1 fruit fly cellular context compared by ENCODE assay signal in genomic region chr3L:4698032-4698431, dm6.
A peak's percentile ranks its signal among the peaks of the same experiment; 100 is the strongest.
TF ChIP-seq lines count a peak whose summit lies in the region.

No protein-coding gene starts in this region.

TF ChIP-seq in whole organism, embryonic, 481 proteins besides CTCF, POLR2A, EP300 and RAD21 (continued from another document and continues in another):
- TF ChIP-seq Asciz (GFP tag; optimal IDR thresholded peaks at IDR 0.05; lab: Kevin White, UChicago) (peak; percentile 62), CG32532 (GFP tag; IDR thresholded peaks at IDR 0.05; lab: Robert Waterston, UW) (peak; percentile 89), CG12155 (GFP tag; optimal IDR thresholded peaks at IDR 0.05; lab: Kevin White, UChicago) (peak; percentile 77), CG30403 (GFP tag; optimal IDR thresholded peaks at IDR 0.05; lab: Kevin White, UChicago) (peak; percentile 77), CG7372 (GFP tag; IDR thresholded peaks at IDR 0.05; lab: Robert Waterston, UW) (peak; percentile 90), Ada2b (GFP tag; IDR thresholded peaks at IDR 0.05; lab: Robert Waterston, UW) (peak; percentile 92), slbo (GFP tag; IDR thresholded peaks at IDR 0.05; lab: Robert Waterston, UW) (peak; percentile 88), CG10274 (GFP tag; optimal IDR thresholded peaks at IDR 0.05; lab: Kevin White, UChicago) (peak; percentile 63), CG14860 (GFP tag; IDR thresholded peaks at IDR 0.05; lab: Robert Waterston, UW; ENCODE audit: partially characterized antibody) (no peak), Ssrp (tag; optimal IDR thresholded peaks at IDR 0.05; lab: Kevin White, UChicago) (peak; percentile 72), CG4424 (GFP tag; optimal IDR thresholded peaks at IDR 0.05; lab: Kevin White, UChicago) (peak; percentile 79), caup (GFP tag; optimal IDR thresholded peaks at IDR 0.05; lab: Kevin White, UChicago; ENCODE audit: severe bottlenecking) (peak; percentile 83), Hr39 (optimal IDR thresholded peaks at IDR 0.05; lab: Kevin White, UChicago) (no peak), Elba2 (GFP tag; optimal IDR thresholded peaks at IDR 0.05; lab: Kevin White, UChicago) (no peak), CG11093 (GFP tag; IDR thresholded peaks at IDR 0.05; lab: Robert Waterston, UW) (peak; percentile 78; the same call in 2 of the 3 replicates), CG11456 (GFP tag; IDR thresholded peaks at IDR 0.05; lab: Robert Waterston, UW) (peak; percentile 84), zfh2 (GFP tag; optimal IDR thresholded peaks at IDR 0.05; lab: Kevin White, UChicago) (peak; percentile 79), tup (GFP tag; optimal IDR thresholded peaks at IDR 0.05; lab: Kevin White, UChicago) (peak; percentile 73), CG18011 (GFP tag; optimal IDR thresholded peaks at IDR 0.05; lab: Kevin White, UChicago) (peak; percentile 50), Adf1 (GFP tag; IDR thresholded peaks at IDR 0.05; lab: Robert Waterston, UW) (0 out of 2 replicates have a peak, but pooled peaks have one; percentile 41), CG6689 (GFP tag; IDR thresholded peaks at IDR 0.05; lab: Robert Waterston, UW) (peak; percentile 82), Fer3 (tag; optimal IDR thresholded peaks at IDR 0.05; lab: Kevin White, UChicago) (peak; percentile 87), CG6272 (GFP tag; IDR thresholded peaks at IDR 0.05; lab: Robert Waterston, UW) (peak; percentile 76), nau (GFP tag; optimal IDR thresholded peaks at IDR 0.05; lab: Kevin White, UChicago) (peak; percentile 77), ap (GFP tag; IDR thresholded peaks at IDR 0.05; lab: Robert Waterston, UW) (peak; percentile 75), Gsc (GFP tag; IDR thresholded peaks at IDR 0.05; lab: Robert Waterston, UW) (peak; percentile 62), bab2 (GFP tag; optimal IDR thresholded peaks at IDR 0.05; lab: Kevin White, UChicago) (peak; percentile 81), hkb (optimal IDR thresholded peaks at IDR 0.05; lab: Kevin White, UChicago) (no peak), hkb (GFP tag; IDR thresholded peaks at IDR 0.05; lab: Robert Waterston, UW) (peak; percentile 89), NC2β (GFP tag; optimal IDR thresholded peaks at IDR 0.05; lab: Kevin White, UChicago) (peak; percentile 72), CG3163 (GFP tag; optimal IDR thresholded peaks at IDR 0.05; lab: Kevin White, UChicago) (peak; percentile 65), CG31388 (GFP tag; optimal IDR thresholded peaks at IDR 0.05; lab: Kevin White, UChicago) (peak; percentile 49), C15 (GFP tag; IDR thresholded peaks at IDR 0.05; lab: Robert Waterston, UW) (peak; percentile 80), ewg (GFP tag; optimal IDR thresholded peaks at IDR 0.05; lab: Kevin White, UChicago) (peak; percentile 67), scrt (GFP tag; optimal IDR thresholded peaks at IDR 0.05; lab: Kevin White, UChicago) (peak; percentile 78), ase (GFP tag; IDR thresholded peaks at IDR 0.05; lab: Robert Waterston, UW) (peak; percentile 82), CG10462 (GFP tag; optimal IDR thresholded peaks at IDR 0.05; lab: Kevin White, UChicago) (peak; percentile 67), CG14441 (GFP tag; IDR thresholded peaks at IDR 0.05; lab: Robert Waterston, UW) (peak; percentile 88), gsb-n (tag; optimal IDR thresholded peaks at IDR 0.05; lab: Kevin White, UChicago) (peak; percentile 56), her (GFP tag; optimal IDR thresholded peaks at IDR 0.05; lab: Kevin White, UChicago) (peak; percentile 86), Rfx (GFP tag; IDR thresholded peaks at IDR 0.05; lab: Robert Waterston, UW) (peak; percentile 92), unc-4 (GFP tag; IDR thresholded peaks at IDR 0.05; lab: Robert Waterston, UW; ENCODE audit: partially characterized antibody) (no peak), vvl (GFP tag; IDR thresholded peaks at IDR 0.05; lab: Robert Waterston, UW) (peak; percentile 87), CG14014 (GFP tag; IDR thresholded peaks at IDR 0.05; lab: Robert Waterston, UW) (peak; percentile 89), H15 (GFP tag; IDR thresholded peaks at IDR 0.05; lab: Robert Waterston, UW) (peak; percentile 84), Eip74EF (GFP tag; optimal IDR thresholded peaks at IDR 0.05; lab: Kevin White, UChicago) (peak in 1 of 2 experiments; percentile 13), z (GFP tag; IDR thresholded peaks at IDR 0.05; lab: Robert Waterston, UW) (peak; percentile 37; the same call in 1 of the 3 replicates), CG8281 (tag; optimal IDR thresholded peaks at IDR 0.05; lab: Kevin White, UChicago) (peak; percentile 62), cg (GFP tag; optimal IDR thresholded peaks at IDR 0.05; lab: Kevin White, UChicago) (no peak), MESR4 (GFP tag; optimal IDR thresholded peaks at IDR 0.05; lab: Kevin White, UChicago) (peak; percentile 11), Sox102F (GFP tag; optimal IDR thresholded peaks at IDR 0.05; lab: Kevin White, UChicago) (peak; percentile 89), CG17912 (GFP tag; optimal IDR thresholded peaks at IDR 0.05; lab: Kevin White, UChicago) (no peak), Dip2 (GFP tag; IDR thresholded peaks at IDR 0.05; lab: Robert Waterston, UW) (no peak), CG7987 (GFP tag; optimal IDR thresholded peaks at IDR 0.05; lab: Kevin White, UChicago) (peak; percentile 64), danr (GFP tag; IDR thresholded peaks at IDR 0.05; lab: Robert Waterston, UW) (peak; percentile 72), CG13296 (GFP tag; optimal IDR thresholded peaks at IDR 0.05; lab: Kevin White, UChicago) (peak; percentile 84), MBD-R2 (GFP tag; IDR thresholded peaks at IDR 0.05; lab: Robert Waterston, UW) (peak; percentile 71), kay (GFP tag; optimal IDR thresholded peaks at IDR 0.05; lab: Kevin White, UChicago) (no peak), ato (GFP tag; IDR thresholded peaks at IDR 0.05; lab: Robert Waterston, UW; ENCODE audit: partially characterized antibody) (no peak), CG3847 (GFP tag; IDR thresholded peaks at IDR 0.05; lab: Robert Waterston, UW) (peak; percentile 71), CG6654 (GFP tag; optimal IDR thresholded peaks at IDR 0.05; lab: Kevin White, UChicago) (peak; percentile 61), CG3281 (GFP tag; optimal IDR thresholded peaks at IDR 0.05; lab: Kevin White, UChicago) (peak; percentile 82), mirr (GFP tag; optimal IDR thresholded peaks at IDR 0.05; lab: Kevin White, UChicago) (peak; percentile 59), CG5245 (GFP tag; optimal IDR thresholded peaks at IDR 0.05; lab: Kevin White, UChicago) (peak; percentile 79), tin (GFP tag; optimal IDR thresholded peaks at IDR 0.05; lab: Kevin White, UChicago) (peak; percentile 86), Six4 (GFP tag; optimal IDR thresholded peaks at IDR 0.05; lab: Kevin White, UChicago) (peak; percentile 73), jigr1 (GFP tag; IDR thresholded peaks at IDR 0.05; lab: Robert Waterston, UW) (peak; percentile 41; the same call in 1 of the 3 replicates), Med (GFP tag; lab: Kevin White, UChicago) (peak; percentile 98), Bteb2 (GFP tag; optimal IDR thresholded peaks at IDR 0.05; lab: Kevin White, UChicago) (peak; percentile 77), Atf-2 (GFP tag; optimal IDR thresholded peaks at IDR 0.05; lab: Kevin White, UChicago) (peak; percentile 71), croc (GFP tag; conservative IDR thresholded peaks at IDR 0.05; lab: Robert Waterston, UW) (peak; percentile 60; the same call in 2 of the 3 replicates), Fer2 (tag; optimal IDR thresholded peaks at IDR 0.05; lab: Kevin White, UChicago) (peak; percentile 64), CG8359 (GFP tag; optimal IDR thresholded peaks at IDR 0.05; lab: Kevin White, UChicago; ENCODE audit: borderline replicate concordance) (peak; percentile 61), br (optimal IDR thresholded peaks at IDR 0.05; lab: Kevin White, UChicago) (no peak), E2f2 (GFP tag; IDR thresholded peaks at IDR 0.05; lab: Robert Waterston, UW) (peak; percentile 57; the same call in 1 of the 2 replicates), D (optimal IDR thresholded peaks at IDR 0.05; lab: Kevin White, UChicago) (no peak), D (GFP tag; optimal IDR thresholded peaks at IDR 0.05; lab: Kevin White, UChicago) (peak; percentile 69), CG11560 (tag; IDR thresholded peaks at IDR 0.05; lab: Robert Waterston, UW) (0 out of 3 replicates have a peak, but pooled peaks have one; percentile 36), ATbp (GFP tag; optimal IDR thresholded peaks at IDR 0.05; lab: Kevin White, UChicago) (peak; percentile 73), CG4730 (GFP tag; IDR thresholded peaks at IDR 0.05; lab: Robert Waterston, UW) (peak; percentile 72), bcd (GFP tag; optimal IDR thresholded peaks at IDR 0.05; lab: Kevin White, UChicago) (peak; percentile 80), Dref (GFP tag; IDR thresholded peaks at IDR 0.05; lab: Robert Waterston, UW) (0 out of 2 replicates have a peak, but pooled peaks have one; percentile 19), CrebB (tag; optimal IDR thresholded peaks at IDR 0.05; lab: Kevin White, UChicago) (peak; percentile 79), Spps (tag; optimal IDR thresholded peaks at IDR 0.05; lab: Kevin White, UChicago) (peak; percentile 52), H2.0 (GFP tag; IDR thresholded peaks at IDR 0.05; lab: Robert Waterston, UW) (peak; percentile 90), Mad (GFP tag; optimal IDR thresholded peaks at IDR 0.05; lab: Kevin White, UChicago) (peak; percentile 86), D19B (GFP tag; optimal IDR thresholded peaks at IDR 0.05; lab: Kevin White, UChicago) (peak; percentile 59), HLH54F (GFP tag; optimal IDR thresholded peaks at IDR 0.05; lab: Kevin White, UChicago) (peak; percentile 79), dati (GFP tag; IDR thresholded peaks at IDR 0.05; lab: Robert Waterston, UW) (peak; percentile 54; the same call in 1 of the 2 replicates), wek (GFP tag; optimal IDR thresholded peaks at IDR 0.05; lab: Kevin White, UChicago) (peak; percentile 53), HLH3B (GFP tag; IDR thresholded peaks at IDR 0.05; lab: Robert Waterston, UW) (peak; percentile 88), CG9797 (GFP tag; optimal IDR thresholded peaks at IDR 0.05; lab: Kevin White, UChicago) (no peak), YL-1 (GFP tag; optimal IDR thresholded peaks at IDR 0.05; lab: Kevin White, UChicago) (peak; percentile 32), CG18262 (tag; optimal IDR thresholded peaks at IDR 0.05; lab: Kevin White, UChicago) (peak; percentile 68), Sry-β (GFP tag; optimal IDR thresholded peaks at IDR 0.05; lab: Kevin White, UChicago) (no peak), Dek (tag; optimal IDR thresholded peaks at IDR 0.05; lab: Kevin White, UChicago) (no peak), lbe (GFP tag; optimal IDR thresholded peaks at IDR 0.05; lab: Kevin White, UChicago) (peak; percentile 19), Ets97D (GFP tag; optimal IDR thresholded peaks at IDR 0.05; lab: Kevin White, UChicago) (peak; percentile 3), stc (GFP tag; IDR thresholded peaks at IDR 0.05; lab: Robert Waterston, UW) (peak; percentile 84), emc (GFP tag; optimal IDR thresholded peaks at IDR 0.05; lab: Kevin White, UChicago) (peak; percentile 41), run (tag; optimal IDR thresholded peaks at IDR 0.05; lab: Kevin White, UChicago) (peak; percentile 44), jumu (GFP tag; optimal IDR thresholded peaks at IDR 0.05; lab: Kevin White, UChicago) (peak; percentile 65), bowl (GFP tag; IDR thresholded peaks at IDR 0.05; lab: Robert Waterston, UW) (peak; percentile 80), CG15479 (GFP tag; optimal IDR thresholded peaks at IDR 0.05; lab: Kevin White, UChicago) (no peak), CG4820 (GFP tag; optimal IDR thresholded peaks at IDR 0.05; lab: Kevin White, UChicago) (peak; percentile 83), Camta (GFP tag; optimal IDR thresholded peaks at IDR 0.05; lab: Kevin White, UChicago) (peak; percentile 66), CG1529 (GFP tag; optimal IDR thresholded peaks at IDR 0.05; lab: Kevin White, UChicago) (peak; percentile 71), CG13287 (GFP tag; IDR thresholded peaks at IDR 0.05; lab: Robert Waterston, UW; ENCODE audit: partially characterized antibody) (no peak), hb (GFP tag; IDR thresholded peaks at IDR 0.05; lab: Robert Waterston, UW; ENCODE audit: partially characterized antibody) (no peak), CG8765 (GFP tag; IDR thresholded peaks at IDR 0.05; lab: Robert Waterston, UW) (peak; percentile 67), CG6791 (GFP tag; IDR thresholded peaks at IDR 0.05; lab: Robert Waterston, UW; ENCODE audit: partially characterized antibody) (0 out of 3 replicates have a peak, but pooled peaks have one; percentile 11), CG9817 (tag; optimal IDR thresholded peaks at IDR 0.05; lab: Kevin White, UChicago) (peak; percentile 86), h (optimal IDR thresholded peaks at IDR 0.05; lab: Kevin White, UChicago) (no peak), hth (optimal IDR thresholded peaks at IDR 0.05; lab: Kevin White, UChicago) (no peak), kah (GFP tag; optimal IDR thresholded peaks at IDR 0.05; lab: Kevin White, UChicago) (peak; percentile 67), CG32767 (GFP tag; IDR thresholded peaks at IDR 0.05; lab: Robert Waterston, UW) (peak; percentile 71), gsb (GFP tag; IDR thresholded peaks at IDR 0.05; lab: Robert Waterston, UW) (peak; percentile 79), maf-S (GFP tag; optimal IDR thresholded peaks at IDR 0.05; lab: Kevin White, UChicago) (peak; percentile 77), CoRest (tag; optimal IDR thresholded peaks at IDR 0.05; lab: Kevin White, UChicago) (peak; percentile 87), ara (GFP tag; IDR thresholded peaks at IDR 0.05; lab: Robert Waterston, UW) (peak; percentile 75), CG15696 (tag; optimal IDR thresholded peaks at IDR 0.05; lab: Kevin White, UChicago) (peak; percentile 7), CG8089 (GFP tag; optimal IDR thresholded peaks at IDR 0.05; lab: Kevin White, UChicago) (peak; percentile 75), CG1602 (GFP tag; optimal IDR thresholded peaks at IDR 0.05; lab: Kevin White, UChicago) (peak; percentile 75), sim (GFP tag; IDR thresholded peaks at IDR 0.05; lab: Robert Waterston, UW) (no peak; the same call in 1 of the 2 replicates), lab (GFP tag; optimal IDR thresholded peaks at IDR 0.05; lab: Kevin White, UChicago) (peak; percentile 89), fu2 (GFP tag; optimal IDR thresholded peaks at IDR 0.05; lab: Kevin White, UChicago) (peak; percentile 71), dysf (GFP tag; IDR thresholded peaks at IDR 0.05; lab: Robert Waterston, UW) (peak; percentile 90), CG7556 (GFP tag; optimal IDR thresholded peaks at IDR 0.05; lab: Kevin White, UChicago) (peak; percentile 59), wdn (GFP tag; IDR thresholded peaks at IDR 0.05; lab: Robert Waterston, UW) (peak; percentile 81), pros (GFP tag; optimal IDR thresholded peaks at IDR 0.05; lab: Kevin White, UChicago) (no peak), CG10565 (GFP tag; optimal IDR thresholded peaks at IDR 0.05; lab: Kevin White, UChicago) (peak; percentile 38)
